Fruit fly (Drosophila melanogaster): ENCODE measurements around the gene Osi23.

The Osi23 gene

DNA sequence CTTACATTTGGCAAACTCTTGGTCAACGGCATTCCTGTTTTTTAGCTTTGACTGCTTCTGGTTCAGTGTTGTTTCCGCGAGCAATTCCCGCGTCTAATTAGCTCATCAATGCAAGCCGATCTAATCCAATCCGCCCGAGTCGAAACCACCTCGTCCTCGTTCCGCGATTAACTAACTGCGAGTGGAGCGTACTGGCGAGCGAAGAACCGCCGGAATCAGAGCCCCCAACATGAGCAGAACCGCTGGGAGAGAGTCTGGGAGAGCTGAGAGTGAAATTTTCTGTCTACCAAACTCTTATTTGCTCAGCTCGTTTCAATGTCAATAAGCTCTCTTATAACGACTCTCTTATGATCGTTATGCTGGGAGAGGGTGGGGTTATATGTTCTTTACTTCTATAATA lies 5.4 kb upstream of the Osi23 start (continued):
- TF ChIP-seq CG4820 (GFP tag; optimal IDR thresholded peaks at IDR 0.05) (peak; percentile 47), CG12744 (GFP tag; optimal IDR thresholded peaks at IDR 0.05) (peak; percentile 83), CG10431 (GFP tag; optimal IDR thresholded peaks at IDR 0.05) (peak; percentile 70), sd (tag; optimal IDR thresholded peaks at IDR 0.05) (peak; percentile 23), btn (GFP tag; optimal IDR thresholded peaks at IDR 0.05) (peak; percentile 74), esg (GFP tag; conservative IDR thresholded peaks at IDR 0.05) (no peak), aop (GFP tag; IDR thresholded peaks at IDR 0.05) (no peak), Rx (GFP tag; IDR thresholded peaks at IDR 0.05) (peak; percentile 53; the same call in 1 of the 2 replicates), Aef1 (GFP tag; IDR thresholded peaks at IDR 0.05) (0 out of 3 replicates have a peak, but pooled peaks have one; percentile 22), hth (optimal IDR thresholded peaks at IDR 0.05) (no peak), Ptx1 (GFP tag; IDR thresholded peaks at IDR 0.05) (peak; percentile 29; the same call in 1 of the 2 replicates), CG8359 (GFP tag; optimal IDR thresholded peaks at IDR 0.05; ENCODE audit: borderline replicate concordance) (peak; percentile 49), Dek (tag; optimal IDR thresholded peaks at IDR 0.05) (no peak), CG15696 (tag; optimal IDR thresholded peaks at IDR 0.05) (peak; percentile 45), CG2129 (GFP tag; IDR thresholded peaks at IDR 0.05; ENCODE audit: partially characterized antibody) (no peak), vfl (GFP tag; optimal IDR thresholded peaks at IDR 0.05) (peak; percentile 49), chif (GFP tag; optimal IDR thresholded peaks at IDR 0.05) (peak; percentile 54 to 74), CG10654 (GFP tag; optimal IDR thresholded peaks at IDR 0.05) (peak; percentile 87), tna (GFP tag; IDR thresholded peaks at IDR 0.05; ENCODE audit: partially characterized antibody) (no peak), jigr1 (GFP tag; IDR thresholded peaks at IDR 0.05) (no peak), CG31224 (GFP tag; IDR thresholded peaks at IDR 0.05) (peak; percentile 57), CG9609 (GFP tag; optimal IDR thresholded peaks at IDR 0.05) (peak; percentile 29), CG34224 (GFP tag; IDR thresholded peaks at IDR 0.05; ENCODE audit: partially characterized antibody) (peak; percentile 52; the same call in 1 of the 3 replicates), Fer2 (tag; optimal IDR thresholded peaks at IDR 0.05) (peak; percentile 17), CG7987 (GFP tag; optimal IDR thresholded peaks at IDR 0.05) (peak; percentile 88), CG7372 (GFP tag; IDR thresholded peaks at IDR 0.05) (peak; percentile 25; the same call in 1 of the 2 replicates), bowl (GFP tag; IDR thresholded peaks at IDR 0.05) (no peak), Blimp-1 (GFP tag; optimal IDR thresholded peaks at IDR 0.05) (peak; percentile 72), CG11456 (GFP tag; IDR thresholded peaks at IDR 0.05) (peak; percentile 85), onecut (GFP tag; IDR thresholded peaks at IDR 0.05) (peak; percentile 65), Sox100B (GFP tag; optimal IDR thresholded peaks at IDR 0.05) (peak; percentile 67), da (GFP tag; optimal IDR thresholded peaks at IDR 0.05) (peak; percentile 64), HHEX (GFP tag; optimal IDR thresholded peaks at IDR 0.05) (peak; percentile 83), stwl (tag; optimal IDR thresholded peaks at IDR 0.05) (no peak), CG18619 (GFP tag; optimal IDR thresholded peaks at IDR 0.05) (peak; percentile 70), CG6254 (GFP tag; optimal IDR thresholded peaks at IDR 0.05) (peak; percentile 82), CG8944 (GFP tag; optimal IDR thresholded peaks at IDR 0.05) (peak; percentile 74), Atf3 (GFP tag; optimal IDR thresholded peaks at IDR 0.05) (peak; percentile 68), CG7928 (GFP tag; optimal IDR thresholded peaks at IDR 0.05) (peak; percentile 36), CG30431 (GFP tag; optimal IDR thresholded peaks at IDR 0.05) (peak; percentile 21), sob (GFP tag; IDR thresholded peaks at IDR 0.05) (peak; percentile 86), MTF-1 (GFP tag; optimal IDR thresholded peaks at IDR 0.05; ENCODE audit: borderline replicate concordance) (peak; percentile 90), MESR4 (GFP tag; optimal IDR thresholded peaks at IDR 0.05) (peak; percentile 7), usp (GFP tag; optimal IDR thresholded peaks at IDR 0.05) (no peak), CG7786 (GFP tag; optimal IDR thresholded peaks at IDR 0.05) (peak; percentile 77), CG2678 (tag; optimal IDR thresholded peaks at IDR 0.05) (peak; percentile 71), fd102C (GFP tag; optimal IDR thresholded peaks at IDR 0.05) (no peak), ranshi (GFP tag; IDR thresholded peaks at IDR 0.05) (peak; percentile 79; the same call in 1 of the 2 replicates), Six4 (GFP tag; optimal IDR thresholded peaks at IDR 0.05) (peak; percentile 82), nom (GFP tag; optimal IDR thresholded peaks at IDR 0.05) (peak; percentile 74), chn (GFP tag; optimal IDR thresholded peaks at IDR 0.05) (peak; percentile 33)

All from whole organism, embryonic.